Worm (Caenorhabditis elegans): ENCODE results near the gene F45F2.11.

DNA sequence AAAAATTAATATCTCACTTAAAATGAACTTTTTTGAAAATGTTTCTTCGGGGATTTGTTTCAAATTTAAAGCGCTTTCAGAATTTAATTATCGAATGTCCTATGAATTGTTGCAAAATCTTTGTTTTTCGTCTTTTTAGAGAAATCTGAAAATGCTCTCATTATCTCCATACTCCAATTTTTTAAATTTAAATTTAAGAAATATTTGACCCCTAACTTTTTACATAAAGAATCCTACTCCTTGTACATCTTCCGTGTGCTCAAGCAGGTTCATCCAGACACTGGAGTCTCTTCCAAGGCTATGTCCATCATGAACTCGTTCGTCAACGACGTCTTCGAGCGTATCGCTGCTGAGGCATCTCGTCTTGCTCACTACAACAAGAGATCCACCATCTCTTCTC, 15.5 kb upstream of the F45F2.11 start, which contains the start of gene his-39:
- TF ChIP-seq hlh-30 (tag; optimal IDR thresholded peaks at IDR 0.05; ENCODE audit: insufficient read depth): no peak
- no peak for TF ChIP-seq ceh-18 (tag; optimal IDR thresholded peaks at IDR 0.05)
- no peak for TF ChIP-seq elt-2 (tag; optimal IDR thresholded peaks at IDR 0.05)
- no peak for TF ChIP-seq nhr-232 (tag; optimal IDR thresholded peaks at IDR 0.05)
- no peak for TF ChIP-seq ets-4 (tag; optimal IDR thresholded peaks at IDR 0.05)
- no peak for TF ChIP-seq hlh-15 (tag; optimal IDR thresholded peaks at IDR 0.05)
- no peak for TF ChIP-seq lin-11 (tag; optimal IDR thresholded peaks at IDR 0.05)
- TF ChIP-seq sox-4 (tag; optimal IDR thresholded peaks at IDR 0.05): no peak
- TF ChIP-seq pros-1 (tag; optimal IDR thresholded peaks at IDR 0.05): no peak
- TF ChIP-seq unc-3 (GFP tag; conservative IDR thresholded peaks at IDR 0.05): no peak
- TF ChIP-seq unc-3 (tag; optimal IDR thresholded peaks at IDR 0.05): no peak

All from whole organism, late embryonic.